Worm (Caenorhabditis elegans) whole organism, L4 larva: Measurements from ENCODE around the gene C08B6.5.

Experiments
- D1046.2 ChIP-seq: fragments of 200-800 bp; sonication (Bioruptor generic); IDR thresholded peaks from 2 replicates; pipeline ENCODE4 v1.3.6; 2022; ENCODE audit warnings: missing genetic modification characterization, missing compliant biosample characterization
- F44E2.7 ChIP-seq: fragments of 200-800 bp; sonication (Bioruptor generic); IDR thresholded peaks from 2 replicates; pipeline ENCODE4 v2.1.2; 2022; ENCODE audit warnings: missing genetic modification characterization, missing compliant biosample characterization
- T26A8.4 ChIP-seq: fragments of 200-800 bp; sonication (Bioruptor generic); IDR thresholded peaks from 2 replicates; pipeline ENCODE4 v1.3.6; 2022; ENCODE audit warnings: missing genetic modification characterization, missing compliant biosample characterization
- Y5F2A.4 ChIP-seq: fragments of 200-800 bp; sonication (Bioruptor generic); optimal IDR thresholded peaks from 2 replicates; lab custom pipeline; 2018; ENCODE audit warnings: mild to moderate bottlenecking, missing genetic modification characterization, missing compliant biosample characterization
- Y75B8A.6 ChIP-seq: fragments of 200-800 bp; sonication (Bioruptor generic); IDR thresholded peaks from 2 replicates; pipeline ENCODE4 v1.3.6; 2022; ENCODE audit warnings: missing genetic modification reagents, missing genetic modification characterization, missing compliant biosample characterization
- ZK337.2 ChIP-seq: fragments of 200-800 bp; sonication (Bioruptor generic); IDR thresholded peaks from 2 replicates; pipeline ENCODE4 v1.3.6; 2022; ENCODE audit warnings: missing genetic modification reagents, missing genetic modification characterization, missing compliant biosample characterization
- aha-1 ChIP-seq: fragments of 150-350 bp; peaks from one replicate; lab custom pipeline; 2014; ENCODE audit warnings: missing biosample characterization, missing genetic modification characterization
- ama-1 ChIP-seq: fragments of 150-350 bp; optimal IDR thresholded peaks from 2 replicates; lab custom pipeline; 2014; ENCODE audit warnings: inconsistent platforms, mixed read lengths
- ceh-28 ChIP-seq: fragments of 150-350 bp; optimal IDR thresholded peaks from 2 replicates; lab custom pipeline; 2014; ENCODE audit warnings: missing biosample characterization, missing genetic modification reagents, missing genetic modification characterization
- daf-12 ChIP-seq: fragments of 150-350 bp; optimal IDR thresholded peaks from 2 replicates; lab custom pipeline; 2014; ENCODE audit warnings: missing biosample characterization, missing genetic modification reagents, missing genetic modification characterization
- daf-16 ChIP-seq, 3 experiments: sonication (generic microtip); optimal IDR thresholded peaks; 2 replicates each; lab custom pipeline; 2016 to 2017; ENCODE audit warnings: missing genetic modification characterization in 3 of 3, missing genetic modification reagents in 3 of 3, mild to moderate bottlenecking in 2 of 3, missing compliant biosample characterization in 2 of 3, missing biosample characterization in 1 of 3, moderate library complexity in 1 of 3
- daf-19 ChIP-seq: fragments of 200-800 bp; sonication (Bioruptor generic); conservative IDR thresholded peaks from 2 replicates; pipeline ENCODE4 v1.3.6; 2022; ENCODE audit warnings: missing genetic modification characterization, missing compliant biosample characterization
- daf-8 ChIP-seq: fragments of 200-800 bp; sonication (Bioruptor generic); IDR thresholded peaks from 2 replicates; pipeline ENCODE4 v1.3.6; 2022; ENCODE audit warnings: missing genetic modification characterization, missing compliant biosample characterization
- dmd-9 ChIP-seq: fragments of 200-800 bp; sonication (Bioruptor generic); IDR thresholded peaks from 2 replicates; pipeline ENCODE4 v1.3.6; 2022; ENCODE audit warnings: missing genetic modification reagents, missing genetic modification characterization, missing compliant biosample characterization
- hif-1 ChIP-seq, 2 experiments: sonication (generic microtip); optimal IDR thresholded peaks; 2 replicates each; lab custom pipeline; 2016 to 2017; ENCODE audit warnings: missing compliant biosample characterization in 2 of 2, missing genetic modification characterization in 2 of 2, missing genetic modification reagents in 2 of 2, missing genotype in 2 of 2, mild to moderate bottlenecking in 1 of 2
- hlh-11 ChIP-seq: fragments of 200-800 bp; sonication (Bioruptor generic); optimal IDR thresholded peaks from 2 replicates; lab custom pipeline; 2018; ENCODE audit warnings: mild to moderate bottlenecking, missing genetic modification characterization, missing compliant biosample characterization
- hmg-1.1 ChIP-seq: fragments of 200-800 bp; sonication (Bioruptor generic); IDR thresholded peaks from 2 replicates; pipeline ENCODE4 v1.3.6; 2022; ENCODE audit warnings: missing genetic modification reagents, missing genetic modification characterization, missing compliant biosample characterization
- lim-7 ChIP-seq: fragments of 200-800 bp; sonication (Bioruptor generic); IDR thresholded peaks from 2 replicates; pipeline ENCODE4 v1.3.6; 2022; ENCODE audit warnings: missing genetic modification characterization, missing compliant biosample characterization
- lin-1 ChIP-seq: fragments of 200-800 bp; sonication (Bioruptor generic); IDR thresholded peaks from 2 replicates; pipeline ENCODE4 v1.3.6; 2022; ENCODE audit warnings: missing genetic modification reagents, missing genetic modification characterization, missing compliant biosample characterization
- lin-29 ChIP-seq: fragments of 200-800 bp; sonication (Bioruptor generic); IDR thresholded peaks from 2 replicates; pipeline ENCODE4 v1.3.6; 2022; ENCODE audit warnings: missing genetic modification reagents, missing genetic modification characterization, missing compliant biosample characterization
- lin-38 ChIP-seq: fragments of 200-800 bp; sonication (Bioruptor generic); IDR thresholded peaks from 2 replicates; pipeline ENCODE4 v1.3.6; 2022; ENCODE audit warnings: missing genetic modification reagents, missing genetic modification characterization, missing compliant biosample characterization
- lsy-2 ChIP-seq, 2 experiments: fragments of 150-350 bp in 1 of 2; sonication (generic microtip) in 1 of 2; optimal IDR thresholded peaks; 2 replicates each; lab custom pipeline; 2014 to 2017; ENCODE audit warnings: missing biosample characterization in 2 of 2, missing genetic modification characterization in 2 of 2
- madf-9 ChIP-seq: fragments of 200-800 bp; sonication (Bioruptor generic); conservative IDR thresholded peaks from 2 replicates; pipeline ENCODE4 v1.3.6; 2022; ENCODE audit warnings: missing genetic modification reagents, missing genetic modification characterization, missing compliant biosample characterization
- mep-1 ChIP-seq: fragments of 150-350 bp; sonication (generic microtip); optimal IDR thresholded peaks from 3 replicates; lab custom pipeline; 2014; ENCODE audit warnings: missing biosample characterization, missing genetic modification characterization
- mes-2 ChIP-seq: sonication (generic microtip); optimal IDR thresholded peaks from 2 replicates; lab custom pipeline; 2016; ENCODE audit warnings: missing genotype, mild to moderate bottlenecking, missing genetic modification characterization, missing compliant biosample characterization; ENCODE audit not compliant: poor library complexity, severe bottlenecking
- mxl-3 ChIP-seq: fragments of 200-800 bp; sonication (Bioruptor generic); optimal IDR thresholded peaks from 2 replicates; lab custom pipeline; 2018; ENCODE audit warnings: mild to moderate bottlenecking, missing genetic modification characterization, missing compliant biosample characterization
- nhr-11 ChIP-seq: fragments of 150-350 bp; optimal IDR thresholded peaks from 2 replicates; lab custom pipeline; 2014; ENCODE audit warnings: missing biosample characterization, missing genetic modification characterization
- nhr-25 ChIP-seq: sonication (generic microtip); optimal IDR thresholded peaks from 2 replicates; lab custom pipeline; 2017; ENCODE audit warnings: missing genetic modification characterization, mild to moderate bottlenecking, missing compliant biosample characterization, antibody characterized with exemption, moderate library complexity, borderline replicate concordance; ENCODE audit not compliant: insufficient read depth
- nhr-42 ChIP-seq: fragments of 200-800 bp; sonication (Bioruptor generic); IDR thresholded peaks from 2 replicates; pipeline ENCODE4 v1.3.6; 2022; ENCODE audit warnings: missing genetic modification characterization, missing compliant biosample characterization
- nhr-76 ChIP-seq: fragments of 150-350 bp; optimal IDR thresholded peaks from 2 replicates; lab custom pipeline; 2014; ENCODE audit warnings: missing biosample characterization, missing genetic modification characterization
- pqm-1 ChIP-seq: sonication (generic microtip); optimal IDR thresholded peaks from 2 replicates; lab custom pipeline; 2017; ENCODE audit warnings: missing biosample characterization, missing genetic modification characterization
- saeg-2 ChIP-seq: fragments of 200-800 bp; sonication (Bioruptor generic); IDR thresholded peaks from 2 replicates; pipeline ENCODE4 v1.3.6; 2022; ENCODE audit warnings: missing genetic modification reagents, missing genetic modification characterization, missing compliant biosample characterization
- sdz-12 ChIP-seq: fragments of 200-800 bp; sonication (Bioruptor generic); optimal IDR thresholded peaks from 2 replicates; lab custom pipeline; 2018; ENCODE audit warnings: mild to moderate bottlenecking, missing genetic modification characterization, missing compliant biosample characterization
- set-16 ChIP-seq: fragments of 200-800 bp; sonication (Bioruptor generic); IDR thresholded peaks from 2 replicates; pipeline ENCODE4 v1.3.6; 2022; ENCODE audit warnings: missing genetic modification reagents, missing genetic modification characterization, missing compliant biosample characterization
- snpc-1.2 ChIP-seq: fragments of 200-800 bp; sonication (Bioruptor generic); IDR thresholded peaks from 2 replicates; pipeline ENCODE4 v1.3.6; 2022; ENCODE audit warnings: missing genetic modification reagents, missing genetic modification characterization, missing compliant biosample characterization
- spr-1 ChIP-seq: sonication (generic microtip); optimal IDR thresholded peaks from 2 replicates; lab custom pipeline; 2016; ENCODE audit warnings: mild to moderate bottlenecking, missing genetic modification characterization, missing compliant biosample characterization
- unc-39 ChIP-seq: sonication (generic microtip); optimal IDR thresholded peaks from 2 replicates; lab custom pipeline; 2017; ENCODE audit warnings: missing biosample characterization, missing genetic modification characterization
- unc-62 ChIP-seq, 3 experiments: fragments of 150-350 bp in 1 of 3; sonication (generic microtip); optimal IDR thresholded peaks in 2 of 3; peaks in 1 of 3; 1 replicate in 1 of 3; 2 replicates in 2 of 3; lab custom pipeline; 2014 to 2017; ENCODE audit warnings: missing biosample characterization in 3 of 3, missing genetic modification characterization in 3 of 3, missing genetic modification reagents in 3 of 3, missing genotype in 1 of 3
- zag-1 ChIP-seq: fragments of 150-350 bp; optimal IDR thresholded peaks from 2 replicates; lab custom pipeline; 2014; ENCODE audit warnings: missing biosample characterization, missing genetic modification characterization
- zip-11 ChIP-seq: fragments of 200-800 bp; sonication (Bioruptor generic); IDR thresholded peaks from 2 replicates; pipeline ENCODE4 v1.3.6; 2022; ENCODE audit warnings: missing genetic modification characterization, missing compliant biosample characterization

Gene C08B6.5

DNA sequence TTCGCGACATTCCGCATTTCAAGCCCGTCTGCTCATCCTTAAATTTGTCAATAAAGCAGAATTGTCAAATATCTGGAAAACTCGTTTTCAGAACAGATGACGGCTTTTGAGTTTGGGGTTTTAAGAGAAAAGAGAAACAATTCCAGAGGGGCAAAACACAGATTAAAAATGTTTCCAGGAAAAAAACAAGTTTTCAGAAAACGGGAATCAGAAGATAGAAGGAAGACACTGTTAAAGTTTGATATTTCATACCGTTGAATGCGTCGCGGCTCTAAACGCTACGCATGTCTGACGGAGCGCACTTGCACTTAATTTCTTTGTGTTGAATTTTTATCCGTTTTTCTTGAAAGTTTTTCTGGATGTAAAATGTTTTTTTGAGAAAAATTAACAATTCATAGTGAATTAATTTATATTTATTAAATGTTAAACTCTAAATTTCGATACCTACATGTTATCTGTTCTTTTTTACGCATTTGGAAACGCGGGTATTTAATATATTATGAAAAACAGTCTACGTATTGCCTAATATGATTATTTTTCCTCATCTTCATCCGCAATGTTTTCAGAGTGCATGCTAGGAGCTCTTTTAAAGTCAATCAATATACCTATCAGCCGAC is 16.6 kb downstream of the C08B6.5 start, which contains the start of the genes C08B6.18, wdr-20 and C08B6.8:
Gene C08B6.18 (minus strand): TSS at position 51 of the 617 bp plus-strand sequence.
Gene wdr-20 (minus strand): TSS at position 82 of the 617 bp plus-strand sequence.
Gene C08B6.8 (plus strand): TSS at position 567 of the 617 bp plus-strand sequence.
- peak in 1 of 2 experiments; percentile 44 for TF ChIP-seq lsy-2 (tag; optimal IDR thresholded peaks at IDR 0.05; lab: Kevin White, UChicago)
- TF ChIP-seq lin-38, result peak; percentile 62
- TF ChIP-seq mes-2, result peak; percentile 21
- TF ChIP-seq ama-1 (lab: Kevin White, UChicago), result no peak

DNA sequence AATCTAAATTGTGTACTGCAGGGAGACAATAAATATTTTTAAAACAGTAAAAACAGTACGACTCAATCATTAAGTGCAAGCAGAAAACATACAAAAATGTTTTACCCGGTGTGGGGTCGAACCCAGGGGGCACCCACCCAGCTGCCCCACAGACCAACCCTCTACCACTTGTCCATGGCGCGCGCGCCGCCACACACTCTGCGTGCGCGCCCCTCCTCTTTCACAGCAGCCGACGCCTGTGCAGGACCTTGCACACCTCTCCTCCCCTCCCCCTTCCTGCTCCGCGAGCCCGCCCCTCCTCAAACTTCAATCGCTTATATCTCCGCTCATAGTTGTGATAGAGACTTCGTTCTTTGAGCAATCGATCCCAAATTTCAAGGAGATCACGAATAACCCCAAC is 19.1 kb downstream of the C08B6.5 start:
- peak; percentile 47; the same call in 1 of the 2 replicates for TF ChIP-seq set-16 (GFP tag; lab: Robert Waterston, UW)

DNA sequence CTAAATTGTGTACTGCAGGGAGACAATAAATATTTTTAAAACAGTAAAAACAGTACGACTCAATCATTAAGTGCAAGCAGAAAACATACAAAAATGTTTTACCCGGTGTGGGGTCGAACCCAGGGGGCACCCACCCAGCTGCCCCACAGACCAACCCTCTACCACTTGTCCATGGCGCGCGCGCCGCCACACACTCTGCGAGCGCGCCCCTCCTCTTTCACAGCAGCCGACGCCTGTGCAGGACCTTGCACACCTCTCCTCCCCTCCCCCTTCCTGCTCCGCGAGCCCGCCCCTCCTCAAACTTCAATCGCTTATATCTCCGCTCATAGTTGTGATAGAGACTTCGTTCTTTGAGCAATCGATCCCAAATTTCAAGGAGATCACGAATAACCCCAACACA is 21.0 kb downstream of the C08B6.5 start:
- TF ChIP-seq set-16 (GFP tag; lab: Robert Waterston, UW) (peak; percentile 63), lin-38 (peak; percentile 60), snpc-1.2 (GFP tag; lab: Robert Waterston, UW) (peak; percentile 63; the same call in 1 of the 2 replicates)

DNA sequence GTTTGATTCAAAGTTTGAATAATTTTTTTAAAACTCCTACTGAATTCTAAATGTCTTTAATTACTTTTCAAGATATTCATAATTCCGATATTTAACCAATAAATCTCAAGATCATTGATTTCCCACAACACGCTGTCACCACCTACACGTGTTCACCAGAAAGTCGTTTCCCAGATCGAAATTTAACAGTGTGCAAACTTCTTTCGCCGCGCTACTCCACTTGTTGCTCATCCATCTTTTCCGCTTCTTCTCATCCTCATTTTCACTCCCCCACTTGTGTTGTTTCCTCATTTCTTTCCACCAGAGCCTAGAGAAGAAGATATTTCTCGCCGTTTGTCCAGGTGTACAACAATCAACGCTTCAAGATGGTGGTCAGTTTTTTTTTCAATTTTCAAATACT is 28.1 kb downstream of the C08B6.5 start, which contains the start of gene C51E3.9:
Gene C51E3.9 (plus strand): TSS at position 301 of the 400 bp plus-strand sequence.
- TF ChIP-seq aha-1 (tag; lab: Kevin White, UChicago), result peak; percentile 11
- TF ChIP-seq hlh-11 (tag; lab: Kevin White, UChicago), result peak; percentile 5
- TF ChIP-seq ceh-28 (tag; lab: Kevin White, UChicago), result no peak
- no peak for TF ChIP-seq D1046.2 (GFP tag; lab: Robert Waterston, UW)
- no peak for TF ChIP-seq Y5F2A.4

DNA sequence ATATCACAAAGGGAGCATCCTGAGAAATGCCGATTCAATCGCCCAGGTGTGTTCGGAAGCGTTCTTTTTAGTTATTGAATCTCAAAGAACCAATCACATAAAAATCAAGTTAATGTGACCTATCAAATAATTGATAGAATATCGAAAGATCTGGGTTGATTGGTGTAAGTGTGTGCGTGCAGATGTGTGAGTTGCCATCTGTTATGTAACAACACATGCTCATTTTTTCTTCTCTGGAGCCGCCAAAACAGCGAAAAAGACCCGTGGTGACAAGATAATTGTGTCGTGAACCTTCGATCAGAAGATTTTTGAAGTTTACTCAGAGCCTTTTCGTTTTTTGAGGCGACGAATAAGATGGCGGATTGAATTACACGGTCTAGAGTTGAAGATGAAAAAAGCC is 29.2 kb downstream of the C08B6.5 start:
- no peak for TF ChIP-seq saeg-2
- no peak for TF ChIP-seq hmg-1.1 (GFP tag; lab: Robert Waterston, UW)
- TF ChIP-seq nhr-25 (tag; lab: Kevin White, UChicago), result no peak
- peak in 1 of 2 experiments; percentile 20 for TF ChIP-seq daf-16 (GFP tag; optimal IDR thresholded peaks at IDR 0.05; lab: Kevin White, UChicago)
- no peak for TF ChIP-seq daf-16 (tag; optimal IDR thresholded peaks at IDR 0.05; lab: Kevin White, UChicago)
- TF ChIP-seq F44E2.7, result no peak
- no peak for TF ChIP-seq sdz-12 (GFP tag; lab: Kevin White, UChicago)
- no peak for TF ChIP-seq pqm-1
- no peak for TF ChIP-seq D1046.2 (GFP tag; lab: Robert Waterston, UW)
- TF ChIP-seq spr-1 (tag; lab: Kevin White, UChicago), result no peak
- no peak for TF ChIP-seq dmd-9 (GFP tag; lab: Robert Waterston, UW)
- no peak for TF ChIP-seq lin-1 (GFP tag; lab: Robert Waterston, UW)
- no peak for TF ChIP-seq daf-12 (tag; lab: Kevin White, UChicago)
- TF ChIP-seq ZK337.2 (GFP tag; lab: Robert Waterston, UW), result no peak
- no peak for TF ChIP-seq set-16 (GFP tag; lab: Robert Waterston, UW)
- TF ChIP-seq lim-7 (GFP tag; lab: Robert Waterston, UW), result no peak
- no peak for TF ChIP-seq ama-1 (lab: Kevin White, UChicago)
- TF ChIP-seq nhr-42 (GFP tag; lab: Robert Waterston, UW), result no peak
- peak in 1 of 2 experiments; percentile 78 for TF ChIP-seq hif-1 (tag; optimal IDR thresholded peaks at IDR 0.05; lab: Kevin White, UChicago)
- no peak for TF ChIP-seq lin-29 (GFP tag; lab: Robert Waterston, UW)
- no peak for TF ChIP-seq mxl-3
- TF ChIP-seq Y75B8A.6 (GFP tag; lab: Robert Waterston, UW), result no peak
- peak; percentile 82 for TF ChIP-seq aha-1 (tag; lab: Kevin White, UChicago)
- peak; percentile 35 for TF ChIP-seq nhr-11
- TF ChIP-seq nhr-76 (tag; lab: Kevin White, UChicago), result no peak
- peak in 1 of 2 experiments; percentile 19 for TF ChIP-seq unc-62 (GFP tag; optimal IDR thresholded peaks at IDR 0.05 in 1 of 2; lab: Kevin White, UChicago)
- TF ChIP-seq unc-62 (tag; optimal IDR thresholded peaks at IDR 0.05; lab: Kevin White, UChicago), result no peak
- TF ChIP-seq unc-39 (tag; lab: Kevin White, UChicago), result no peak
- TF ChIP-seq lsy-2 (tag; optimal IDR thresholded peaks at IDR 0.05; lab: Kevin White, UChicago), result no peak
- no peak for TF ChIP-seq zag-1
- no peak for TF ChIP-seq zip-11
- TF ChIP-seq mep-1 (tag; lab: Kevin White, UChicago), result no peak
- TF ChIP-seq madf-9 (GFP tag; lab: Robert Waterston, UW), result no peak
- TF ChIP-seq T26A8.4 (GFP tag; lab: Robert Waterston, UW), result no peak
- TF ChIP-seq daf-8, result no peak
- no peak for TF ChIP-seq daf-19 (GFP tag; lab: Robert Waterston, UW)
